Worm (Caenorhabditis elegans) whole organism, L1 larva: Measurements from ENCODE around the gene dhgd-1.
"Not testable (repeated sequence)": the region's sequence is repeated elsewhere in the genome, so short reads cannot be mapped to it uniquely, and the experiment has no call there.

Experiments used
- ama-1 ChIP-seq: fragments of 150-350 bp; optimal IDR thresholded peaks from 2 replicates; lab custom pipeline; 2014
- grh-1 ChIP-seq: fragments of 200-800 bp; sonication (Bioruptor generic); IDR thresholded peaks from 2 replicates; pipeline ENCODE4 v1.3.6; 2022; ENCODE audit warnings: missing genetic modification reagents, missing genetic modification characterization, missing compliant biosample characterization
- lin-15B ChIP-seq: fragments of 150-350 bp; sonication (generic microtip); optimal IDR thresholded peaks from 3 replicates; lab custom pipeline; 2014; ENCODE audit warnings: missing biosample characterization, missing genetic modification characterization
- lin-39 ChIP-seq: fragments of 150-350 bp; optimal IDR thresholded peaks from 2 replicates; lab custom pipeline; 2014; ENCODE audit warnings: missing biosample characterization, missing genetic modification reagents, missing genetic modification characterization
- lsy-2 ChIP-seq, 2 experiments: fragments of 150-350 bp; optimal IDR thresholded peaks; 2 replicates each; lab custom pipeline; 2014; ENCODE audit warnings: missing biosample characterization in 2 of 2, missing genetic modification characterization in 2 of 2
- mdl-1 ChIP-seq, 2 experiments: fragments of 150-350 bp; optimal IDR thresholded peaks; 2 replicates each; lab custom pipeline; 2014 to 2017; ENCODE audit warnings: missing biosample characterization in 2 of 2, missing genetic modification characterization in 2 of 2, inconsistent platforms in 1 of 2
- nhr-237 ChIP-seq: fragments of 150-350 bp; optimal IDR thresholded peaks from 2 replicates; lab custom pipeline; 2014; ENCODE audit warnings: missing biosample characterization, missing genetic modification characterization
- nhr-28 ChIP-seq: fragments of 150-350 bp; optimal IDR thresholded peaks from 2 replicates; lab custom pipeline; 2014; ENCODE audit warnings: missing biosample characterization, missing genetic modification characterization
- nhr-77 ChIP-seq: fragments of 150-350 bp; optimal IDR thresholded peaks from 2 replicates; lab custom pipeline; 2014; ENCODE audit warnings: missing biosample characterization, missing genetic modification characterization
- unc-62 ChIP-seq: fragments of 150-350 bp; optimal IDR thresholded peaks from 2 replicates; lab custom pipeline; 2014; ENCODE audit warnings: missing biosample characterization, missing genetic modification reagents, missing genetic modification characterization
- vab-15 ChIP-seq: sonication (generic microtip); optimal IDR thresholded peaks from 2 replicates; lab custom pipeline; 2017; ENCODE audit warnings: missing genotype, mild to moderate bottlenecking, missing genetic modification characterization, missing compliant biosample characterization
- ztf-11 ChIP-seq, 2 experiments: sonication (generic microtip); optimal IDR thresholded peaks; 2 replicates each; lab custom pipeline; 2016 to 2017; ENCODE audit warnings: missing genetic modification characterization in 2 of 2, missing biosample characterization in 1 of 2, missing compliant biosample characterization in 1 of 2

- TF ChIP-seq ztf-11 (tag; optimal IDR thresholded peaks at IDR 0.05; lab: Kevin White, UChicago); nhr-28 (tag; lab: Kevin White, UChicago); lsy-2 (tag; optimal IDR thresholded peaks at IDR 0.05; lab: Kevin White, UChicago); grh-1 (GFP tag; lab: Robert Waterston, UW); unc-62 (GFP tag; lab: Kevin White, UChicago); lin-39 (tag; lab: Kevin White, UChicago); lin-15B; vab-15 (tag; lab: Kevin White, UChicago); nhr-237; nhr-77; mdl-1 (tag; optimal IDR thresholded peaks at IDR 0.05; lab: Kevin White, UChicago); ama-1 (lab: Kevin White, UChicago): not testable (repeated sequence)
These were observed at the start of gene dhgd-1 for ce11 chrII:11551981-11552380.
